Worm (Caenorhabditis elegans) whole organism, young adult: Measurements from ENCODE around the gene col-108.

Experiments
- B0336.3 ChIP-seq: fragments of 200-800 bp; sonication (Bioruptor generic); IDR thresholded peaks from 2 replicates; pipeline ENCODE4 v1.3.6; 2022; ENCODE audit warnings: missing genetic modification characterization, missing compliant biosample characterization
- C17E4.6 ChIP-seq: fragments of 200-800 bp; sonication (Bioruptor generic); IDR thresholded peaks from 2 replicates; pipeline ENCODE4 v1.3.6; 2022; ENCODE audit warnings: missing genetic modification reagents, missing genetic modification characterization, missing compliant biosample characterization
- F33H1.4 ChIP-seq: fragments of 200-800 bp; sonication (Bioruptor generic); IDR thresholded peaks from 2 replicates; pipeline ENCODE4 v1.3.6; 2022; ENCODE audit warnings: missing genetic modification reagents, missing genetic modification characterization, missing compliant biosample characterization
- F37B4.10 ChIP-seq: fragments of 200-800 bp; sonication (Bioruptor generic); IDR thresholded peaks from 2 replicates; pipeline ENCODE4 v1.3.6; 2022; ENCODE audit warnings: missing genetic modification characterization, missing compliant biosample characterization
- F49E8.2 ChIP-seq: sonication (generic microtip); optimal IDR thresholded peaks from 3 replicates; lab custom pipeline; 2017; ENCODE audit warnings: missing genetic modification characterization, mild to moderate bottlenecking, missing compliant biosample characterization, antibody characterized with exemption, moderate library complexity; ENCODE audit not compliant: insufficient read depth
- F57C9.4 ChIP-seq: sonication (generic microtip); optimal IDR thresholded peaks from 2 replicates; lab custom pipeline; 2017; ENCODE audit warnings: mild to moderate bottlenecking, missing genetic modification characterization, missing compliant biosample characterization
- K11D2.4 ChIP-seq: fragments of 200-800 bp; sonication (Bioruptor generic); IDR thresholded peaks from 2 replicates; pipeline ENCODE4 v1.3.6; 2022; ENCODE audit warnings: missing genetic modification reagents, missing genetic modification characterization, missing compliant biosample characterization
- T07F8.4 ChIP-seq: sonication (generic microtip); optimal IDR thresholded peaks from 2 replicates; lab custom pipeline; 2016; ENCODE audit warnings: mild to moderate bottlenecking, missing genetic modification characterization, moderate library complexity, missing compliant biosample characterization
- Y53F4B.3 ChIP-seq: fragments of 200-800 bp; sonication (Bioruptor generic); IDR thresholded peaks from 2 replicates; pipeline ENCODE4 v1.3.6; 2022; ENCODE audit warnings: missing genetic modification reagents, missing genetic modification characterization, missing compliant biosample characterization
- Y56A3A.18 ChIP-seq: fragments of 200-800 bp; sonication (Bioruptor generic); IDR thresholded peaks from 2 replicates; pipeline ENCODE4 v1.3.6; 2022; ENCODE audit warnings: missing genetic modification reagents, missing genetic modification characterization, missing compliant biosample characterization
- Y67H2A.10 ChIP-seq: fragments of 200-800 bp; sonication (Bioruptor generic); conservative IDR thresholded peaks from 2 replicates; pipeline ENCODE4 v1.3.6; 2022; ENCODE audit warnings: missing genetic modification reagents, missing genetic modification characterization, missing compliant biosample characterization
- Y79H2A.3 ChIP-seq: fragments of 200-800 bp; sonication (Bioruptor generic); conservative IDR thresholded peaks from 2 replicates; pipeline ENCODE4 v1.3.6; 2022; ENCODE audit warnings: missing genetic modification reagents, missing genetic modification characterization, missing compliant biosample characterization
- Y95B8A.8 ChIP-seq: fragments of 200-800 bp; sonication (Bioruptor generic); IDR thresholded peaks from 2 replicates; pipeline ENCODE4 v1.3.6; 2022; ENCODE audit warnings: missing genetic modification reagents, missing genetic modification characterization, missing compliant biosample characterization
- akir-1 ChIP-seq: fragments of 200-800 bp; sonication (Bioruptor generic); optimal IDR thresholded peaks from 2 replicates; lab custom pipeline; 2018; ENCODE audit warnings: mild to moderate bottlenecking, missing genetic modification characterization, moderate library complexity, missing compliant biosample characterization
- ama-1 ChIP-seq, 3 experiments: fragments of 150-350 bp in 1 of 3; sonication (generic microtip) in 2 of 3; optimal IDR thresholded peaks; 2 replicates each; lab custom pipeline; 2014 to 2018; ENCODE audit warnings: missing biosample characterization in 2 of 3, missing genetic modification characterization in 2 of 3, missing genetic modification reagents in 2 of 3
- attf-5 ChIP-seq: fragments of 200-800 bp; sonication (Bioruptor generic); optimal IDR thresholded peaks from 2 replicates; lab custom pipeline; 2018; ENCODE audit warnings: mild to moderate bottlenecking, missing genetic modification characterization, missing compliant biosample characterization
- attf-6 ChIP-seq: fragments of 200-800 bp; sonication (Bioruptor generic); IDR thresholded peaks from 2 replicates; pipeline ENCODE4 v1.3.6; 2022; ENCODE audit warnings: missing genetic modification reagents, missing genetic modification characterization, missing compliant biosample characterization
- ccch-3 ChIP-seq: fragments of 200-800 bp; sonication (Bioruptor generic); optimal IDR thresholded peaks from 2 replicates; lab custom pipeline; 2018; ENCODE audit warnings: mild to moderate bottlenecking, missing genetic modification characterization, missing compliant biosample characterization
- ceh-27 ChIP-seq: fragments of 200-800 bp; sonication (Bioruptor generic); optimal IDR thresholded peaks from 2 replicates; lab custom pipeline; 2018; ENCODE audit warnings: mild to moderate bottlenecking, missing genetic modification characterization, moderate library complexity, missing compliant biosample characterization
- ceh-40 ChIP-seq: fragments of 200-800 bp; sonication (Bioruptor generic); IDR thresholded peaks from 2 replicates; pipeline ENCODE4 v1.3.6; 2022; ENCODE audit warnings: missing genetic modification characterization, missing compliant biosample characterization
- ceh-58 ChIP-seq: fragments of 200-800 bp; sonication (Bioruptor generic); IDR thresholded peaks from 2 replicates; pipeline ENCODE4 v1.3.6; 2022; ENCODE audit warnings: missing genetic modification characterization, missing compliant biosample characterization
- ceh-91 ChIP-seq: fragments of 200-800 bp; sonication (Bioruptor generic); IDR thresholded peaks from 2 replicates; pipeline ENCODE4 v1.3.6; 2022; ENCODE audit warnings: missing genetic modification reagents, missing genetic modification characterization, missing compliant biosample characterization
- chd-7 ChIP-seq: sonication (generic microtip); optimal IDR thresholded peaks from 2 replicates; lab custom pipeline; 2016; ENCODE audit warnings: mild to moderate bottlenecking, missing genetic modification characterization, moderate library complexity, missing compliant biosample characterization
- dpff-1 ChIP-seq: sonication (generic microtip); optimal IDR thresholded peaks from 2 replicates; lab custom pipeline; 2017; ENCODE audit warnings: mild to moderate bottlenecking, missing genetic modification characterization, missing compliant biosample characterization
- dpl-1 ChIP-seq: fragments of 150-350 bp; optimal IDR thresholded peaks from 2 replicates; lab custom pipeline; 2014; ENCODE audit warnings: missing biosample characterization, missing genetic modification reagents, missing genetic modification characterization
- efl-1 ChIP-seq: fragments of 150-350 bp; optimal IDR thresholded peaks from 2 replicates; lab custom pipeline; 2014; ENCODE audit warnings: missing biosample characterization, missing genetic modification reagents, missing genetic modification characterization
- egl-18 ChIP-seq: fragments of 200-800 bp; sonication (Bioruptor generic); IDR thresholded peaks from 2 replicates; pipeline ENCODE4 v1.3.6; 2022; ENCODE audit warnings: missing genetic modification reagents, missing genetic modification characterization, missing compliant biosample characterization
- egl-44 ChIP-seq: fragments of 200-800 bp; sonication (Bioruptor generic); IDR thresholded peaks from 2 replicates; pipeline ENCODE4 v1.3.6; 2022; ENCODE audit warnings: missing genetic modification reagents, missing genetic modification characterization, missing compliant biosample characterization
- ekl-4 ChIP-seq: fragments of 200-800 bp; sonication (Bioruptor generic); IDR thresholded peaks from 2 replicates; pipeline ENCODE4 v1.3.6; 2022; ENCODE audit warnings: missing genetic modification reagents, missing genetic modification characterization, missing compliant biosample characterization
- ets-4 ChIP-seq: fragments of 200-800 bp; sonication (Bioruptor generic); optimal IDR thresholded peaks from 2 replicates; lab custom pipeline; 2018; ENCODE audit warnings: mild to moderate bottlenecking, missing genetic modification characterization, missing compliant biosample characterization
- him-1 ChIP-seq: sonication (generic microtip); optimal IDR thresholded peaks from 2 replicates; lab custom pipeline; 2016; ENCODE audit warnings: missing genotype, missing genetic modification reagents, missing genetic modification characterization, missing compliant biosample characterization
- hlh-26 ChIP-seq: fragments of 200-800 bp; sonication (Bioruptor generic); conservative IDR thresholded peaks from 2 replicates; pipeline ENCODE4 v1.3.6; 2022; ENCODE audit warnings: missing genetic modification reagents, missing genetic modification characterization, missing compliant biosample characterization
- hmg-1.2 ChIP-seq: fragments of 200-800 bp; sonication (Bioruptor generic); IDR thresholded peaks from 2 replicates; pipeline ENCODE4 v1.3.6; 2022; ENCODE audit warnings: missing genetic modification reagents, missing genetic modification characterization, missing compliant biosample characterization
- hmg-20 ChIP-seq: fragments of 200-800 bp; sonication (Bioruptor generic); IDR thresholded peaks from 2 replicates; pipeline ENCODE4 v1.3.6; 2022; ENCODE audit warnings: missing genetic modification reagents, missing genetic modification characterization, missing compliant biosample characterization
- hsf-1 ChIP-seq: fragments of 200-800 bp; sonication (Bioruptor generic); IDR thresholded peaks from 2 replicates; pipeline ENCODE4 v1.3.6; 2022; ENCODE audit warnings: missing genetic modification reagents, missing genetic modification characterization, missing compliant biosample characterization
- let-526 ChIP-seq: fragments of 200-800 bp; sonication (Bioruptor generic); IDR thresholded peaks from 2 replicates; pipeline ENCODE4 v1.3.6; 2022; ENCODE audit warnings: missing genetic modification reagents, missing genetic modification characterization, missing compliant biosample characterization
- lin-35 ChIP-seq, 3 experiments: fragments of 150-350 bp in 2 of 3; sonication (generic microtip) in 1 of 3; optimal IDR thresholded peaks; 2 replicates each; lab custom pipeline; 2014 to 2018; ENCODE audit warnings: missing biosample characterization in 3 of 3, missing genetic modification characterization in 3 of 3, missing genetic modification reagents in 3 of 3
- lin-40 ChIP-seq: sonication (generic microtip); optimal IDR thresholded peaks from 2 replicates; lab custom pipeline; 2016; ENCODE audit warnings: missing genetic modification characterization, mild to moderate bottlenecking, missing compliant biosample characterization, missing genotype, missing genetic modification reagents
- madf-3 ChIP-seq: fragments of 200-800 bp; sonication (Bioruptor generic); IDR thresholded peaks from 2 replicates; pipeline ENCODE4 v1.3.6; 2022; ENCODE audit warnings: missing genetic modification reagents, missing genetic modification characterization, missing compliant biosample characterization
- madf-8 ChIP-seq: fragments of 200-800 bp; sonication (Bioruptor generic); conservative IDR thresholded peaks from 2 replicates; pipeline ENCODE4 v1.3.6; 2022; ENCODE audit warnings: missing genetic modification reagents, missing genetic modification characterization, missing compliant biosample characterization
- nfya-2 ChIP-seq: fragments of 200-800 bp; sonication (Bioruptor generic); IDR thresholded peaks from 2 replicates; pipeline ENCODE4 v1.3.6; 2022; ENCODE audit warnings: missing genetic modification reagents, missing genetic modification characterization, missing compliant biosample characterization
- repo-1 ChIP-seq: sonication (generic microtip); optimal IDR thresholded peaks from 2 replicates; lab custom pipeline; 2017; ENCODE audit warnings: mild to moderate bottlenecking, missing genetic modification characterization, missing compliant biosample characterization
- sptf-2 ChIP-seq: fragments of 200-800 bp; sonication (Bioruptor generic); optimal IDR thresholded peaks from 2 replicates; lab custom pipeline; 2018; ENCODE audit warnings: mild to moderate bottlenecking, missing genetic modification characterization, missing compliant biosample characterization
- tbp1 ChIP-seq: fragments of 200-800 bp; sonication (Bioruptor generic); optimal IDR thresholded peaks from 2 replicates; lab custom pipeline; 2018; ENCODE audit warnings: mild to moderate bottlenecking, missing genetic modification characterization, missing compliant biosample characterization
- tlf-1 ChIP-seq: fragments of 200-800 bp; sonication (Bioruptor generic); optimal IDR thresholded peaks from 2 replicates; lab custom pipeline; 2018; ENCODE audit warnings: mild to moderate bottlenecking, missing genetic modification characterization, missing compliant biosample characterization
- unc-130 ChIP-seq: sonication (generic microtip); optimal IDR thresholded peaks from 2 replicates; lab custom pipeline; 2016; ENCODE audit warnings: missing genetic modification reagents, missing genetic modification characterization, missing compliant biosample characterization
- ztf-26 ChIP-seq: sonication (generic microtip); optimal IDR thresholded peaks from 2 replicates; lab custom pipeline; 2017; ENCODE audit warnings: missing genetic modification characterization, missing compliant biosample characterization

Gene col-108

ce11 chrIV:1745453-1746051, 22.8 kb upstream of the col-108 start, which contains the start of the genes Y41D4A.6 and Y41D4A.4 (continued):
- TF ChIP-seq repo-1 (tag; lab: Kevin White, UChicago) = no peak
- TF ChIP-seq sptf-2 (GFP tag; lab: Kevin White, UChicago) = no peak
- no peak for TF ChIP-seq Y56A3A.18
- TF ChIP-seq let-526 (GFP tag; lab: Robert Waterston, UW) = peak; percentile 82
- peak; percentile 94 for TF ChIP-seq unc-130
- no peak for TF ChIP-seq ama-1 (optimal IDR thresholded peaks at IDR 0.05; lab: Kevin White, UChicago)
- no peak for TF ChIP-seq ama-1 (GFP tag; optimal IDR thresholded peaks at IDR 0.05; lab: Kevin White, UChicago)
- no peak for TF ChIP-seq dpl-1 (GFP tag; lab: Kevin White, UChicago)
- no peak for TF ChIP-seq egl-18 (GFP tag; lab: Robert Waterston, UW)
- TF ChIP-seq B0336.3 (GFP tag; lab: Robert Waterston, UW) = peak; percentile 51; the same call in 1 of the 2 replicates
- peak; percentile 76 for TF ChIP-seq ceh-91 (GFP tag; lab: Robert Waterston, UW)
- TF ChIP-seq F33H1.4 (GFP tag; lab: Robert Waterston, UW) = peak; percentile 68
- TF ChIP-seq ceh-58 = no peak
- no peak for TF ChIP-seq hlh-26 (GFP tag; lab: Robert Waterston, UW)
- peak in 1 of 3 experiments; percentile 15 for TF ChIP-seq lin-35 (GFP tag; optimal IDR thresholded peaks at IDR 0.05; lab: Kevin White, UChicago)
- TF ChIP-seq F49E8.2 (tag; lab: Kevin White, UChicago) = peak; percentile 87
- no peak for TF ChIP-seq Y67H2A.10 (GFP tag; lab: Robert Waterston, UW)
- 0 out of 2 replicates have a peak, but pooled peaks have one; percentile 52 for TF ChIP-seq C17E4.6 (GFP tag; lab: Robert Waterston, UW)
- TF ChIP-seq hmg-20 (GFP tag; lab: Robert Waterston, UW) = no peak
- peak; percentile 99 for TF ChIP-seq hmg-1.2 (GFP tag; lab: Robert Waterston, UW)
- TF ChIP-seq F37B4.10 (GFP tag; lab: Robert Waterston, UW) = no peak
- TF ChIP-seq madf-8 (GFP tag; lab: Robert Waterston, UW) = no peak
- TF ChIP-seq F57C9.4 = no peak
- peak; percentile 81 for TF ChIP-seq ceh-27 (GFP tag; lab: Kevin White, UChicago)
- peak; percentile 60 for TF ChIP-seq tbp1 (GFP tag; lab: Kevin White, UChicago)
- TF ChIP-seq Y79H2A.3 (GFP tag; lab: Robert Waterston, UW) = 0 out of 2 replicates have a peak, but pooled peaks have one; percentile 41
- peak; percentile 57 for TF ChIP-seq T07F8.4 (tag; lab: Kevin White, UChicago)
- TF ChIP-seq egl-44 (GFP tag; lab: Robert Waterston, UW) = no peak
- TF ChIP-seq K11D2.4 = 0 out of 2 replicates have a peak, but pooled peaks have one; percentile 26
- peak; percentile 72; the same call in 1 of the 2 replicates for TF ChIP-seq madf-3 (GFP tag; lab: Robert Waterston, UW)
- no peak for TF ChIP-seq ets-4 (GFP tag; lab: Kevin White, UChicago)
- peak; percentile 52; the same call in 1 of the 2 replicates for TF ChIP-seq hsf-1 (GFP tag; lab: Robert Waterston, UW)
- no peak for TF ChIP-seq dpff-1 (tag; lab: Kevin White, UChicago)
- TF ChIP-seq ccch-3 (GFP tag; lab: Kevin White, UChicago) = peak; percentile 67
- peak; percentile 37 for TF ChIP-seq tlf-1 (GFP tag; lab: Kevin White, UChicago)
- no peak for TF ChIP-seq ceh-40
- 0 out of 2 replicates have a peak, but pooled peaks have one; percentile 48 for TF ChIP-seq ekl-4
- TF ChIP-seq akir-1 (GFP tag; lab: Kevin White, UChicago) = no peak
- TF ChIP-seq efl-1 (GFP tag; lab: Kevin White, UChicago) = peak; percentile 5
- TF ChIP-seq Y95B8A.8 = 0 out of 2 replicates have a peak, but pooled peaks have one; percentile 61
- TF ChIP-seq lin-40 (tag; lab: Kevin White, UChicago) = peak; percentile 61
- TF ChIP-seq nfya-2 = no peak
- no peak; the same call in 1 of the 2 replicates for TF ChIP-seq attf-6 (GFP tag; lab: Robert Waterston, UW)
- no peak for TF ChIP-seq Y53F4B.3
- TF ChIP-seq ztf-26 (tag; lab: Kevin White, UChicago) = no peak
- TF ChIP-seq attf-5 = peak; percentile 91
- TF ChIP-seq him-1 = no peak
- TF ChIP-seq chd-7 (tag; lab: Kevin White, UChicago) = no peak
